Fruit fly (Drosophila melanogaster) whole organism, embryonic: ENCODE data around the gene Gfat2.

ENCODE experiments used
- CG10147 ChIP-seq: fragments of 200-800 bp; sonication (Bioruptor generic); optimal IDR thresholded peaks from 2 replicates; lab custom pipeline; 2019; ENCODE audit warnings: missing biosample characterization, mild to moderate bottlenecking, missing genetic modification characterization, moderate library complexity
- CG12071 ChIP-seq: fragments of 200-800 bp; sonication (Bioruptor generic); optimal IDR thresholded peaks from 3 replicates; lab custom pipeline; 2018; ENCODE audit warnings: missing biosample characterization, mild to moderate bottlenecking, missing genetic modification characterization
- CG12299 ChIP-seq: fragments of 200-800 bp; sonication (Bioruptor generic); optimal IDR thresholded peaks from 2 replicates; lab custom pipeline; 2018; ENCODE audit warnings: missing biosample characterization, mild to moderate bottlenecking, missing genetic modification characterization
- CG13424 ChIP-seq: fragments of 200-800 bp; sonication (Bioruptor generic); optimal IDR thresholded peaks from 2 replicates; lab custom pipeline; 2019; ENCODE audit warnings: missing biosample characterization, mild to moderate bottlenecking, missing genetic modification characterization, moderate library complexity
- CG16779 ChIP-seq: fragments of 200-800 bp; sonication (Bioruptor generic); IDR thresholded peaks from 2 replicates; pipeline ENCODE4 v1.3.6; 2022; ENCODE audit warnings: missing biosample characterization, missing genetic modification characterization
- CG18262 ChIP-seq: fragments of 200-800 bp; optimal IDR thresholded peaks from 3 replicates; lab custom pipeline; 2019; ENCODE audit warnings: missing biosample characterization, mild to moderate bottlenecking, missing genetic modification characterization, moderate library complexity
- CG18476 ChIP-seq: fragments of 200-800 bp; sonication (Bioruptor generic); optimal IDR thresholded peaks from 2 replicates; lab custom pipeline; 2016; ENCODE audit warnings: missing biosample characterization, mild to moderate bottlenecking, missing genetic modification characterization
- CG2129 ChIP-seq: fragments of 200-800 bp; sonication (Bioruptor generic); IDR thresholded peaks from 2 replicates; pipeline ENCODE4 v1.3.6; 2022; ENCODE audit warnings: missing biosample characterization, missing genetic modification characterization; ENCODE audit not compliant: partially characterized antibody
- CG2199 ChIP-seq: fragments of 200-800 bp; sonication (Bioruptor generic); IDR thresholded peaks from 3 replicates; pipeline ENCODE4 v1.3.6; 2022; ENCODE audit warnings: missing biosample characterization, missing genetic modification characterization
- CG31388 ChIP-seq: fragments of 200-800 bp; sonication (Bioruptor generic); optimal IDR thresholded peaks from 2 replicates; lab custom pipeline; 2016; ENCODE audit warnings: missing biosample characterization, missing genetic modification characterization
- CG33557 ChIP-seq: fragments of 200-800 bp; sonication (Bioruptor generic); optimal IDR thresholded peaks from 2 replicates; lab custom pipeline; 2019; ENCODE audit warnings: missing biosample characterization, mild to moderate bottlenecking, missing genetic modification characterization, moderate library complexity
- CG3726 ChIP-seq: fragments of 200-800 bp; sonication (Bioruptor generic); IDR thresholded peaks from 3 replicates; pipeline ENCODE4, ENCODE4 v1.3.6; 2022; ENCODE audit warnings: missing biosample characterization, missing genetic modification characterization
- CG5953 ChIP-seq: fragments of 200-800 bp; sonication (Bioruptor generic); IDR thresholded peaks from 2 replicates; pipeline ENCODE4 v1.3.6; 2022; ENCODE audit warnings: missing biosample characterization, missing genetic modification characterization
- CG6791 ChIP-seq: fragments of 200-800 bp; sonication (Bioruptor generic); IDR thresholded peaks from 3 replicates; pipeline ENCODE4 v1.3.6; 2022; ENCODE audit warnings: missing biosample characterization, missing genetic modification characterization; ENCODE audit not compliant: partially characterized antibody
- CoRest ChIP-seq: fragments of 200-800 bp; sonication (Bioruptor generic); optimal IDR thresholded peaks from 3 replicates; lab custom pipeline; 2018; ENCODE audit warnings: missing biosample characterization, mild to moderate bottlenecking, missing genetic modification characterization, moderate library complexity
- Dll ChIP-seq: fragments of 200-800 bp; sonication (Bioruptor generic); IDR thresholded peaks from 4 replicates; pipeline ENCODE4 v1.3.6; 2022; ENCODE audit warnings: missing biosample characterization, missing genetic modification characterization; ENCODE audit not compliant: partially characterized antibody
- Doc2 ChIP-seq: fragments of 200-800 bp; sonication (Bioruptor generic); IDR thresholded peaks from 2 replicates; pipeline ENCODE4 v1.3.6; 2022; ENCODE audit warnings: missing biosample characterization, missing genetic modification characterization
- Eip74EF ChIP-seq, 2 experiments: fragments of 200-800 bp in 1 of 2; fragments of >200 bp in 1 of 2; sonication (Bioruptor generic) in 1 of 2; optimal IDR thresholded peaks; 2 replicates each; lab custom pipeline; 2017 to 2019; ENCODE audit warnings: missing biosample characterization in 2 of 2, missing genetic modification characterization in 2 of 2, mild to moderate bottlenecking in 1 of 2, moderate library complexity in 1 of 2
- Elba2 ChIP-seq: fragments of 200-800 bp; sonication (Bioruptor generic); optimal IDR thresholded peaks from 3 replicates; lab custom pipeline; 2016; ENCODE audit warnings: missing biosample characterization, missing genetic modification characterization
- HmgZ ChIP-seq: fragments of 200-800 bp; sonication (Bioruptor generic); optimal IDR thresholded peaks from 2 replicates; lab custom pipeline; 2018; ENCODE audit warnings: missing biosample characterization, mild to moderate bottlenecking, missing genetic modification characterization
- NC2β ChIP-seq: fragments of 200-800 bp; sonication (Bioruptor generic); optimal IDR thresholded peaks from 2 replicates; lab custom pipeline; 2016; ENCODE audit warnings: missing biosample characterization, missing genetic modification characterization
- NFAT ChIP-seq: fragments of 200-800 bp; sonication (Bioruptor generic); IDR thresholded peaks from 2 replicates; pipeline ENCODE4 v1.3.6; 2022; ENCODE audit warnings: missing biosample characterization, missing genetic modification characterization
- Neu2 ChIP-seq: fragments of 200-800 bp; sonication (Bioruptor generic); optimal IDR thresholded peaks from 3 replicates; lab custom pipeline; 2016; ENCODE audit warnings: missing biosample characterization, missing genetic modification characterization, borderline replicate concordance
- Nf-YC ChIP-seq: fragments of 200-800 bp; optimal IDR thresholded peaks from 3 replicates; lab custom pipeline; 2019; ENCODE audit warnings: missing biosample characterization, mild to moderate bottlenecking, missing genetic modification characterization, moderate library complexity
- Optix ChIP-seq: fragments of 200-800 bp; sonication (Bioruptor generic); IDR thresholded peaks from 3 replicates; pipeline ENCODE4 v1.3.6; 2022; ENCODE audit warnings: missing biosample characterization, missing genetic modification characterization
- Ptx1 ChIP-seq: fragments of 200-800 bp; sonication (Bioruptor generic); IDR thresholded peaks from 2 replicates; pipeline ENCODE4 v1.3.6; 2022; ENCODE audit warnings: missing biosample characterization, missing genetic modification characterization
- Rx ChIP-seq: fragments of 200-800 bp; sonication (Bioruptor generic); IDR thresholded peaks from 2 replicates; pipeline ENCODE4 v1.3.6; 2022; ENCODE audit warnings: missing biosample characterization, missing genetic modification characterization
- Sry-β ChIP-seq: fragments of 200-800 bp; sonication (Bioruptor generic); optimal IDR thresholded peaks from 2 replicates; lab custom pipeline; 2018; ENCODE audit warnings: missing biosample characterization, mild to moderate bottlenecking, missing genetic modification characterization, moderate library complexity
- Stat92E ChIP-seq, 3 experiments: fragments of >200 bp in 2 of 3; fragments of 200-800 bp in 1 of 3; sonication (Bioruptor generic) in 1 of 3; optimal IDR thresholded peaks; 2 replicates each; lab custom pipeline; 2017 to 2019; ENCODE audit warnings: missing biosample characterization in 3 of 3, missing genetic modification characterization in 3 of 3, mild to moderate bottlenecking in 1 of 3, moderate library complexity in 1 of 3
- ap ChIP-seq: fragments of 200-800 bp; sonication (Bioruptor generic); IDR thresholded peaks from 2 replicates; pipeline ENCODE4 v1.3.6; 2022; ENCODE audit warnings: missing biosample characterization, missing genetic modification characterization
- cad ChIP-seq: fragments of >200 bp; optimal IDR thresholded peaks from 2 replicates; lab custom pipeline; 2017; ENCODE audit warnings: missing biosample characterization, missing genetic modification characterization
- crc ChIP-seq: fragments of 200-800 bp; sonication (Bioruptor generic); optimal IDR thresholded peaks from 2 replicates; lab custom pipeline; 2016; ENCODE audit warnings: missing biosample characterization, missing genetic modification characterization
- dm ChIP-seq: fragments of 200-800 bp; sonication (Bioruptor generic); optimal IDR thresholded peaks from 3 replicates; lab custom pipeline; 2016; ENCODE audit warnings: missing biosample characterization, missing genetic modification characterization
- dysf ChIP-seq: fragments of 200-800 bp; sonication (Bioruptor generic); IDR thresholded peaks from 3 replicates; pipeline ENCODE4 v1.3.6; 2022; ENCODE audit warnings: missing biosample characterization, missing genetic modification characterization
- en ChIP-seq: fragments of 200-800 bp; sonication (Bioruptor generic); optimal IDR thresholded peaks from 2 replicates; lab custom pipeline; 2016; ENCODE audit warnings: missing biosample characterization, missing genetic modification characterization
- fd64A ChIP-seq: fragments of 200-800 bp; sonication (Bioruptor generic); optimal IDR thresholded peaks from 3 replicates; lab custom pipeline; 2018; ENCODE audit warnings: missing biosample characterization, mild to moderate bottlenecking, missing genetic modification characterization
- grau ChIP-seq: fragments of 200-800 bp; optimal IDR thresholded peaks from 3 replicates; lab custom pipeline; 2019; ENCODE audit warnings: missing biosample characterization, mild to moderate bottlenecking, missing genetic modification characterization, moderate library complexity
- h ChIP-seq: fragments of >200 bp; optimal IDR thresholded peaks from 2 replicates; lab custom pipeline; 2017
- jumu ChIP-seq: fragments of 200-800 bp; sonication (Bioruptor generic); optimal IDR thresholded peaks from 3 replicates; lab custom pipeline; 2016; ENCODE audit warnings: missing biosample characterization, missing genetic modification characterization
- mam ChIP-seq: fragments of 200-800 bp; sonication (Bioruptor generic); optimal IDR thresholded peaks from 3 replicates; lab custom pipeline; 2016; ENCODE audit warnings: missing biosample characterization, missing genetic modification characterization
- mld ChIP-seq: fragments of 200-800 bp; sonication (Bioruptor generic); IDR thresholded peaks from 3 replicates; pipeline ENCODE4 v1.3.6; 2022; ENCODE audit warnings: missing biosample characterization, missing genetic modification characterization; ENCODE audit not compliant: partially characterized antibody
- pfk ChIP-seq: fragments of 200-800 bp; sonication (Bioruptor generic); optimal IDR thresholded peaks from 2 replicates; lab custom pipeline; 2018; ENCODE audit warnings: missing biosample characterization, mild to moderate bottlenecking, missing genetic modification characterization, moderate library complexity
- phol ChIP-seq: fragments of 200-800 bp; sonication (Bioruptor generic); optimal IDR thresholded peaks from 3 replicates; lab custom pipeline; 2018; ENCODE audit warnings: missing biosample characterization, mild to moderate bottlenecking, missing genetic modification characterization, moderate library complexity
- rib ChIP-seq: fragments of 200-800 bp; sonication (Bioruptor generic); IDR thresholded peaks from 2 replicates; pipeline ENCODE4 v1.3.6; 2022; ENCODE audit warnings: missing biosample characterization, missing genetic modification characterization
- row ChIP-seq: fragments of 200-800 bp; sonication (Bioruptor generic); IDR thresholded peaks from 3 replicates; pipeline ENCODE4 v1.3.6; 2022; ENCODE audit warnings: missing biosample characterization, missing genetic modification characterization
- shn ChIP-seq: fragments of 200-800 bp; sonication (Bioruptor generic); optimal IDR thresholded peaks from 3 replicates; lab custom pipeline; 2016; ENCODE audit warnings: missing biosample characterization, missing genetic modification characterization
- slou ChIP-seq: fragments of 200-800 bp; sonication (Bioruptor generic); optimal IDR thresholded peaks from 3 replicates; lab custom pipeline; 2016; ENCODE audit warnings: missing biosample characterization, missing genetic modification characterization
- tx ChIP-seq: fragments of 200-800 bp; sonication (Bioruptor generic); optimal IDR thresholded peaks from 2 replicates; lab custom pipeline; 2016; ENCODE audit warnings: missing biosample characterization, missing genetic modification characterization
- usp ChIP-seq: fragments of >200 bp; optimal IDR thresholded peaks from 2 replicates; lab custom pipeline; 2017; ENCODE audit warnings: missing biosample characterization, missing genetic modification characterization
- zfh2 ChIP-seq: fragments of 200-800 bp; sonication (Bioruptor generic); optimal IDR thresholded peaks from 2 replicates; lab custom pipeline; 2016; ENCODE audit warnings: missing biosample characterization, missing genetic modification characterization

Gfat2 gene

DNA sequence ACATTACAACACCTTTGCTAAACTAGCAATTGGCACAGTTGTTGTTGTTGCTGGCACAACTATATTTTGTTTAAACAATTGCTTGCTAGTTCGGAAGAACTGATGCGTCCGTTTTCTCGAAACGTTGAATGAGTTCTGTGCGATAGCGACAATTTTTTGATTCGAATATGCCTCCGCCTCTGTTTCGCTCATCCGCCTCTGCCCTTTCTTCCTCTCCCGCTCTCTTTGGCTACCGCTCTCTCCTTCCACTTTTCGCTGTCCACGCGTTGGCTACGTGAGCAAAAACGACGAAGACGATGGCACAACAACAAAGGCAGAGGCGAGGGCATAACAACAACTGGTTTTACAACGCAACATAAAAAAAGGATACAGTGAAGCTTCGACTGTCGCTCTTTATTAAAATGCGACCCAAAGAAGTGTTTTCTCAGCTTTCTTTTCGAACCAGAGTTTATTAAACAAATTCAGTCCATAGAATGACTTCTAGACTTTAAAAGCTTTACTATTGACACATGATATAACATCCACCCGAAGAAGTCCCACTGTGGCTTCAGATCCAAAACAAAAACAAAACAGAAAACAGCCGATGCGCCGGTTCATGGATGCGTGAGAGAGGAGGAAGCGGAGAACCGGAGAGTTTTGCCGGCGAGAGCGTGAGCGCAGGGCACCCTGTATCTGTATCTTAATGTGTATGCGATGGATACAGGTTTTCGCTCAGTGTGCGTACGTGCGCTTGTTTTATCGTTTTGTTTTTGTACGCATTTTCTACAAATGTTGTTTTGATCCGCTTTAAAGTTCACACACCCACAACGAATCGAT lies 13.2 kb downstream of the Gfat2 start (continued):
- no peak for TF ChIP-seq CG2129 (GFP tag; lab: Robert Waterston, UW)
- TF ChIP-seq zfh2 (GFP tag; lab: Kevin White, UChicago): peak; percentile 100
- no peak for TF ChIP-seq Ptx1 (GFP tag; lab: Robert Waterston, UW)
- peak; percentile 100 for TF ChIP-seq grau
- peak; percentile 92 for TF ChIP-seq Nf-YC (tag; lab: Kevin White, UChicago)
- TF ChIP-seq CG3726 (GFP tag; lab: Robert Waterston, UW): no peak
- TF ChIP-seq CG16779 (GFP tag; lab: Robert Waterston, UW): no peak
- peak; percentile 100 for TF ChIP-seq crc (GFP tag; lab: Kevin White, UChicago)
- TF ChIP-seq slou (GFP tag; lab: Kevin White, UChicago): peak; percentile 98
- no peak for TF ChIP-seq CG2199 (GFP tag; lab: Robert Waterston, UW)
- TF ChIP-seq usp (GFP tag; lab: Kevin White, UChicago): no peak
- TF ChIP-seq Stat92E (GFP tag; optimal IDR thresholded peaks at IDR 0.05; lab: Kevin White, UChicago): peak in 1 of 3 experiments; percentile 96
- peak in 1 of 2 experiments; percentile 99 for TF ChIP-seq Eip74EF (GFP tag; optimal IDR thresholded peaks at IDR 0.05; lab: Kevin White, UChicago)
- peak; percentile 97 for TF ChIP-seq CG33557
- no peak for TF ChIP-seq dysf (GFP tag; lab: Robert Waterston, UW)
- no peak for TF ChIP-seq Doc2 (GFP tag; lab: Robert Waterston, UW)
- peak; percentile 99 for TF ChIP-seq CoRest (tag; lab: Kevin White, UChicago)
- TF ChIP-seq CG10147: peak; percentile 99
- TF ChIP-seq CG12071 (GFP tag; lab: Kevin White, UChicago): peak; percentile 99
- peak; percentile 98 for TF ChIP-seq phol (tag; lab: Kevin White, UChicago)
- no peak for TF ChIP-seq ap (GFP tag; lab: Robert Waterston, UW)
- peak; percentile 99 for TF ChIP-seq shn (GFP tag; lab: Kevin White, UChicago)
- TF ChIP-seq rib: no peak
- peak; percentile 97 for TF ChIP-seq Elba2
- no peak for TF ChIP-seq mld (GFP tag; lab: Robert Waterston, UW)
- peak; percentile 99 for TF ChIP-seq NC2β (GFP tag; lab: Kevin White, UChicago)
- peak; percentile 99 for TF ChIP-seq Neu2 (GFP tag; lab: Kevin White, UChicago)
- peak; percentile 100 for TF ChIP-seq mam (GFP tag; lab: Kevin White, UChicago)
- no peak for TF ChIP-seq Rx
- TF ChIP-seq CG12299 (tag; lab: Kevin White, UChicago): peak; percentile 99
- TF ChIP-seq CG6791 (GFP tag; lab: Robert Waterston, UW): no peak
- TF ChIP-seq CG13424 (tag; lab: Kevin White, UChicago): peak; percentile 99
- no peak for TF ChIP-seq h
- TF ChIP-seq CG18476: peak; percentile 99
- TF ChIP-seq Dll (GFP tag; lab: Robert Waterston, UW): no peak
- peak; percentile 99 for TF ChIP-seq CG18262 (tag; lab: Kevin White, UChicago)
- no peak for TF ChIP-seq CG5953 (GFP tag; lab: Robert Waterston, UW)
- peak; percentile 67 for TF ChIP-seq cad (GFP tag; lab: Kevin White, UChicago)
- peak; percentile 100 for TF ChIP-seq jumu (GFP tag; lab: Kevin White, UChicago)
- TF ChIP-seq dm: peak; percentile 99
- TF ChIP-seq pfk (GFP tag; lab: Kevin White, UChicago): peak; percentile 61
- TF ChIP-seq HmgZ (tag; lab: Kevin White, UChicago): peak; percentile 99
- TF ChIP-seq CG31388 (GFP tag; lab: Kevin White, UChicago): peak; percentile 99
- peak; percentile 99 for TF ChIP-seq en (GFP tag; lab: Kevin White, UChicago)
- no peak for TF ChIP-seq NFAT
- TF ChIP-seq Optix (GFP tag; lab: Robert Waterston, UW): no peak
- peak; percentile 95 for TF ChIP-seq fd64A
- peak; percentile 74 for TF ChIP-seq Sry-β (GFP tag; lab: Kevin White, UChicago)
- TF ChIP-seq tx (GFP tag; lab: Kevin White, UChicago): peak; percentile 100
- no peak for TF ChIP-seq row
